Fruit fly (Drosophila melanogaster): ENCODE data around the gene CG12219.

Gene CG12219

DNA sequence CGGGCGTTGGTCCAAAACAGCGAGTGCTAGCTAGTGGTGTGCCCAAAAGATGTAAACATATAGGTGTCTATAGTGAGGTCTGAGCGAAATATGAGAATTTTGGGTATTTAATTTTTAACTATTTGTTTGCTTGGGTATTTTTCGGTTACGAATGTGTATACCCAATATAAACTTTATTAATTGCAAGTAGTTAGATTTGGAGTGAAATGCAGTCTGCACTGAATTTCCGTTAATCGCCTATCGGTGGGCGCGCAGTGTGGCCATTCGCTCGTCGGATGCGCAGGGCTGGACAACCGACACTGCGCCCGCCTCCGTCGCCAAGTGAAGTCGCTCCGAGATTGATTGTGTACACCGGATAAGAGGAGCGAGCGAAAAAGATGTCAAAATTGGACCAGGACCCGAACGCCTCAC is 6.0 kb downstream of the CG12219 start, which contains the start of the genes CG15891 and CG3815 (continued):
- TF ChIP-seq CG11294 (GFP tag; IDR thresholded peaks at IDR 0.05) = peak; percentile 14; the same call in 1 of the 2 replicates
- peak; percentile 56 for TF ChIP-seq Hr39 (GFP tag; optimal IDR thresholded peaks at IDR 0.05)
- no peak for TF ChIP-seq CG6854 (GFP tag; optimal IDR thresholded peaks at IDR 0.05)
- no peak for TF ChIP-seq Gug (GFP tag; IDR thresholded peaks at IDR 0.05)
- peak; percentile 55 for TF ChIP-seq topi (GFP tag; optimal IDR thresholded peaks at IDR 0.05)
- TF ChIP-seq CG32006 (GFP tag; optimal IDR thresholded peaks at IDR 0.05) = no peak
- TF ChIP-seq Ets21C (GFP tag; optimal IDR thresholded peaks at IDR 0.05) = no peak
- TF ChIP-seq CG6163 (GFP tag; IDR thresholded peaks at IDR 0.05) = 0 out of 3 replicates have a peak, but pooled peaks have one; percentile 52

DNA sequence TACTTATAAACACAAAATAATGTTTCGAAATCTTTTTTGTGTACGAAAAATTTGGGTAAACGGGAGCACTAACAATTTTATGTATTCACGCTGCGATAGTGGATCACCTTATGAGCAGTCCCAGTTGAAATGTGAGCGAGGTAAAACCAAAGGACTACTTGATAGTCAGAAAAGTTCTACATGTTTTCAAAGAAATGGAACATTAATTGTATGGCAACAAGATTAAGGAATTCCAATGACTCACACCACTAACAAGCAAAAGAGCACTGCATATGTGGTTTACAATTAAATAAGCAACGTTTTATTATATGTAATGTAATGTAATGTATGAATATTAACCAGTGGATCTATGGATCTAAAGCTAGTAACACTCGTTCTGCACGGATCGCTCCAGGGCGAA is 6.8 kb downstream of the CG12219 start, which contains the start of gene CG15892:
CG15892 (minus strand) TSS at position 101 of the 400 bp plus-strand sequence.
- TF ChIP-seq Gug (GFP tag; IDR thresholded peaks at IDR 0.05) = no peak
- TF ChIP-seq salr (GFP tag; optimal IDR thresholded peaks at IDR 0.05) = no peak
- no peak for TF ChIP-seq ss (GFP tag; optimal IDR thresholded peaks at IDR 0.05)
- TF ChIP-seq dac (GFP tag; optimal IDR thresholded peaks at IDR 0.05) = no peak
- TF ChIP-seq Met (GFP tag; optimal IDR thresholded peaks at IDR 0.05) = no peak
- TF ChIP-seq cyc (GFP tag; optimal IDR thresholded peaks at IDR 0.05) = no peak
- no peak for TF ChIP-seq Ets21C (GFP tag; optimal IDR thresholded peaks at IDR 0.05)
- TF ChIP-seq Hr38 (GFP tag; optimal IDR thresholded peaks at IDR 0.05) = no peak

dm6 chrX:6291083-6291699 is 9.9 kb downstream of the CG12219 start, which contains the start of the genes Rpt4 and mldr:
TSS of gene Rpt4 (minus strand) at chrX:6291245.
TSS of gene mldr (plus strand) at chrX:6291303.
- TF ChIP-seq dsx (GFP tag; optimal IDR thresholded peaks at IDR 0.05; ENCODE audit: poor library complexity, severe bottlenecking) = peak; percentile 56
- TF ChIP-seq Met (GFP tag; optimal IDR thresholded peaks at IDR 0.05) = no peak
- TF ChIP-seq Sox14 (GFP tag; optimal IDR thresholded peaks at IDR 0.05) = peak; percentile 5

DNA sequence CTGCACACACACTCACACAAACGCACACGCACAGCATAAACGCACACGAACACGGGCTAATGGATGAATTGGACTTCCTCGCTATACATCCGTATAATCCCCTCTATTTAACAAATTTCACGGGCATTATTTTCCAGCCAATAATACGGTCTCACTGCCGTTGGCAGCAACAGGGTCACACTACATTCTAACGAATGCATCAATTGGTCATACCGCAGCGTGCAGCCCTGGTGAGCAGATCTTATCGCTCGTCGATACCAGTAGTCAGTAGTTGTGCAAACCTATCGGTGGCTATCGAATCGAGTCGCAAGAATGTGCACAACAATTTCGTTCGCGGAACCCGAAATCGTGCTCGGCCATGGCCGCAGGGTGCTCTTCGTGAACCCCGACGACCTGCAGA is 13.2 kb downstream of the CG12219 start, which contains the start of the genes Top3beta and wuho:
Top3beta (minus strand) TSS at position 149 of the 400 bp plus-strand sequence.
wuho (plus strand) TSS at position 259 of the 400 bp plus-strand sequence.
- TF ChIP-seq Sox15 (GFP tag; optimal IDR thresholded peaks at IDR 0.05) = no peak
- peak; percentile 24 for TF ChIP-seq Sox14 (GFP tag; optimal IDR thresholded peaks at IDR 0.05)
- TF ChIP-seq Blimp-1 (GFP tag; optimal IDR thresholded peaks at IDR 0.05) = no peak
- TF ChIP-seq CG31627 (GFP tag; optimal IDR thresholded peaks at IDR 0.05) = peak; percentile 7
- TF ChIP-seq acj6 (GFP tag; optimal IDR thresholded peaks at IDR 0.05) = no peak
- TF ChIP-seq CG11762 (GFP tag; optimal IDR thresholded peaks at IDR 0.05; ENCODE audit: insufficient read depth) = no peak
- TF ChIP-seq vri (GFP tag; optimal IDR thresholded peaks at IDR 0.05) = no peak
- no peak for TF ChIP-seq Eip75B (GFP tag; optimal IDR thresholded peaks at IDR 0.05)
- peak; percentile 7 for TF ChIP-seq Eip78C (GFP tag)
- TF ChIP-seq svp (GFP tag) = no peak
- no peak for TF ChIP-seq CG8119 (GFP tag; IDR thresholded peaks at IDR 0.05)
- no peak for TF ChIP-seq Ets21C (GFP tag; optimal IDR thresholded peaks at IDR 0.05)
- no peak for TF ChIP-seq Eip93F (GFP tag; optimal IDR thresholded peaks at IDR 0.05)
- TF ChIP-seq CG32006 (GFP tag; optimal IDR thresholded peaks at IDR 0.05) = no peak
- TF ChIP-seq salr (GFP tag; optimal IDR thresholded peaks at IDR 0.05) = no peak
- no peak for TF ChIP-seq OdsH (GFP tag; optimal IDR thresholded peaks at IDR 0.05)
- TF ChIP-seq Ets96B (tag; optimal IDR thresholded peaks at IDR 0.05) = no peak
- no peak for TF ChIP-seq CG6792 (GFP tag; optimal IDR thresholded peaks at IDR 0.05)
- TF ChIP-seq dac (GFP tag; optimal IDR thresholded peaks at IDR 0.05) = no peak
- no peak for TF ChIP-seq CG6276 (GFP tag; optimal IDR thresholded peaks at IDR 0.05)
- TF ChIP-seq esn (GFP tag; optimal IDR thresholded peaks at IDR 0.05) = peak; percentile 48
- no peak for TF ChIP-seq Sox102F (GFP tag; optimal IDR thresholded peaks at IDR 0.05)
- TF ChIP-seq CG6808 (GFP tag; optimal IDR thresholded peaks at IDR 0.05) = no peak
- peak; percentile 49 for TF ChIP-seq dsx (GFP tag; optimal IDR thresholded peaks at IDR 0.05; ENCODE audit: poor library complexity, severe bottlenecking)
- no peak for TF ChIP-seq CG3032 (tag; optimal IDR thresholded peaks at IDR 0.05)
- no peak for TF ChIP-seq CG7368 (GFP tag; optimal IDR thresholded peaks at IDR 0.05)
- TF ChIP-seq Smox (GFP tag; optimal IDR thresholded peaks at IDR 0.05) = no peak
- peak; percentile 32 for TF ChIP-seq lz (GFP tag; optimal IDR thresholded peaks at IDR 0.05)
- 0 out of 3 replicates have a peak, but pooled peaks have one; percentile 29 for TF ChIP-seq CG6163 (GFP tag; IDR thresholded peaks at IDR 0.05)
- no peak for TF ChIP-seq pdm3 (GFP tag; optimal IDR thresholded peaks at IDR 0.05)
- no peak for TF ChIP-seq CG11902 (GFP tag; optimal IDR thresholded peaks at IDR 0.05)
- TF ChIP-seq fd59A (GFP tag; optimal IDR thresholded peaks at IDR 0.05) = no peak
- TF ChIP-seq CG11294 (GFP tag; IDR thresholded peaks at IDR 0.05) = no peak
- no peak for TF ChIP-seq ss (GFP tag; optimal IDR thresholded peaks at IDR 0.05)
- no peak for TF ChIP-seq eg (GFP tag; IDR thresholded peaks at IDR 0.05)
- TF ChIP-seq CG4318 (GFP tag; optimal IDR thresholded peaks at IDR 0.05) = no peak
- TF ChIP-seq cyc (GFP tag; optimal IDR thresholded peaks at IDR 0.05) = peak; percentile 28
